Worm (Caenorhabditis elegans) whole organism, late embryonic: ENCODE results near the gene irld-55.

Experiments
- ceh-48 ChIP-seq: sonication (generic microtip); optimal IDR thresholded peaks from 2 replicates; lab custom pipeline; 2016; ENCODE audit warnings: missing genetic modification characterization, inconsistent platforms, missing compliant biosample characterization
- fax-1 ChIP-seq: sonication (generic microtip); optimal IDR thresholded peaks from 2 replicates; lab custom pipeline; 2016; ENCODE audit warnings: missing genotype, missing genetic modification characterization, missing compliant biosample characterization

ce11 chrIV:14033752-14034570, 14.0 kb downstream of the irld-55 start:
- TF ChIP-seq fax-1 (tag; lab: Kevin White, UChicago) (peak; percentile 70), ceh-48 (tag; lab: Kevin White, UChicago) (peak; percentile 59)
